Fruit fly (Drosophila melanogaster) ovary, adult (tissue): Measurements from ENCODE around the gene bora.

ENCODE experiments used
- CG17801 ChIP-seq: fragments of 200-800 bp; optimal IDR thresholded peaks from 2 replicates; lab custom pipeline; 2019; ENCODE audit warnings: missing biosample characterization, mild to moderate bottlenecking, missing genetic modification characterization, moderate library complexity; ENCODE audit not compliant: partially characterized antibody

Gene bora

dm6 chr3L:18669874-18670273 is 47.4 kb downstream of the bora start:
- no peak for TF ChIP-seq CG17801 (GFP tag; lab: Kevin White, UChicago)

dm6 chr3L:18672203-18672602 is 49.7 kb downstream of the bora start:
- peak; percentile 11 for TF ChIP-seq CG17801 (GFP tag; lab: Kevin White, UChicago)

- peak; percentile 60 for TF ChIP-seq CG17801 (GFP tag; lab: Kevin White, UChicago)
Observed at dm6 chr3L:18672986-18673633, 50.6 kb downstream of the bora start, which contains the start of gene Capr. Gene Capr, minus strand, starts transcription at chr3L:18673324.
